Worm (Caenorhabditis elegans) whole organism, young adult: Measurements from ENCODE around the gene M01G5.1.

Experiments
- B0019.2 ChIP-seq: fragments of 200-800 bp; sonication (Bioruptor generic); conservative IDR thresholded peaks from 2 replicates; pipeline ENCODE4 v1.3.6; 2022; ENCODE audit warnings: missing genetic modification reagents, missing genetic modification characterization, missing compliant biosample characterization
- C17E4.6 ChIP-seq: fragments of 200-800 bp; sonication (Bioruptor generic); IDR thresholded peaks from 2 replicates; pipeline ENCODE4 v1.3.6; 2022; ENCODE audit warnings: missing genetic modification reagents, missing genetic modification characterization, missing compliant biosample characterization
- F22D6.2 ChIP-seq: sonication (generic microtip); optimal IDR thresholded peaks from 2 replicates; lab custom pipeline; 2016; ENCODE audit warnings: mild to moderate bottlenecking, missing genetic modification characterization, missing compliant biosample characterization
- K11D2.4 ChIP-seq: fragments of 200-800 bp; sonication (Bioruptor generic); IDR thresholded peaks from 2 replicates; pipeline ENCODE4 v1.3.6; 2022; ENCODE audit warnings: missing genetic modification reagents, missing genetic modification characterization, missing compliant biosample characterization
- T26A5.8 ChIP-seq: sonication (generic microtip); optimal IDR thresholded peaks from 2 replicates; lab custom pipeline; 2016; ENCODE audit warnings: missing genetic modification characterization, missing compliant biosample characterization
- Y53G8AR.9 ChIP-seq: fragments of 200-800 bp; sonication (Bioruptor generic); conservative IDR thresholded peaks from 2 replicates; pipeline ENCODE4 v1.3.6; 2022; ENCODE audit warnings: missing genetic modification reagents, missing genetic modification characterization, missing compliant biosample characterization
- Y67H2A.10 ChIP-seq: fragments of 200-800 bp; sonication (Bioruptor generic); conservative IDR thresholded peaks from 2 replicates; pipeline ENCODE4 v1.3.6; 2022; ENCODE audit warnings: missing genetic modification reagents, missing genetic modification characterization, missing compliant biosample characterization
- Y79H2A.3 ChIP-seq: fragments of 200-800 bp; sonication (Bioruptor generic); conservative IDR thresholded peaks from 2 replicates; pipeline ENCODE4 v1.3.6; 2022; ENCODE audit warnings: missing genetic modification reagents, missing genetic modification characterization, missing compliant biosample characterization
- aptf-2 ChIP-seq: fragments of 200-800 bp; sonication (Bioruptor generic); conservative IDR thresholded peaks from 2 replicates; pipeline ENCODE4 v1.3.6; 2022; ENCODE audit warnings: missing genetic modification reagents, missing genetic modification characterization, missing compliant biosample characterization
- aptf-3 ChIP-seq: fragments of 200-800 bp; sonication (Bioruptor generic); IDR thresholded peaks from 2 replicates; pipeline ENCODE4 v1.3.6; 2022; ENCODE audit warnings: missing genetic modification characterization, missing compliant biosample characterization
- athp-1 ChIP-seq: sonication (generic microtip); optimal IDR thresholded peaks from 2 replicates; lab custom pipeline; 2017; ENCODE audit warnings: mild to moderate bottlenecking, missing genetic modification characterization, missing compliant biosample characterization
- attf-5 ChIP-seq: fragments of 200-800 bp; sonication (Bioruptor generic); optimal IDR thresholded peaks from 2 replicates; lab custom pipeline; 2018; ENCODE audit warnings: mild to moderate bottlenecking, missing genetic modification characterization, missing compliant biosample characterization
- bed-2 ChIP-seq: fragments of 200-800 bp; sonication (Bioruptor generic); IDR thresholded peaks from 2 replicates; pipeline ENCODE4 v1.3.6; 2022; ENCODE audit warnings: missing genetic modification reagents, missing genetic modification characterization, missing compliant biosample characterization
- ceh-27 ChIP-seq: fragments of 200-800 bp; sonication (Bioruptor generic); optimal IDR thresholded peaks from 2 replicates; lab custom pipeline; 2018; ENCODE audit warnings: mild to moderate bottlenecking, missing genetic modification characterization, moderate library complexity, missing compliant biosample characterization
- ceh-79 ChIP-seq: sonication (generic microtip); optimal IDR thresholded peaks from 2 replicates; lab custom pipeline; 2017; ENCODE audit warnings: mild to moderate bottlenecking, missing genetic modification characterization, missing compliant biosample characterization
- chd-7 ChIP-seq: sonication (generic microtip); optimal IDR thresholded peaks from 2 replicates; lab custom pipeline; 2016; ENCODE audit warnings: mild to moderate bottlenecking, missing genetic modification characterization, moderate library complexity, missing compliant biosample characterization
- dpff-1 ChIP-seq: sonication (generic microtip); optimal IDR thresholded peaks from 2 replicates; lab custom pipeline; 2017; ENCODE audit warnings: mild to moderate bottlenecking, missing genetic modification characterization, missing compliant biosample characterization
- dpl-1 ChIP-seq: fragments of 150-350 bp; optimal IDR thresholded peaks from 2 replicates; lab custom pipeline; 2014; ENCODE audit warnings: missing biosample characterization, missing genetic modification reagents, missing genetic modification characterization
- egl-18 ChIP-seq: fragments of 200-800 bp; sonication (Bioruptor generic); IDR thresholded peaks from 2 replicates; pipeline ENCODE4 v1.3.6; 2022; ENCODE audit warnings: missing genetic modification reagents, missing genetic modification characterization, missing compliant biosample characterization
- egl-44 ChIP-seq: fragments of 200-800 bp; sonication (Bioruptor generic); IDR thresholded peaks from 2 replicates; pipeline ENCODE4 v1.3.6; 2022; ENCODE audit warnings: missing genetic modification reagents, missing genetic modification characterization, missing compliant biosample characterization
- egrh-3 ChIP-seq: fragments of 200-800 bp; sonication (Bioruptor generic); IDR thresholded peaks from 2 replicates; pipeline ENCODE4 v1.3.6; 2022; ENCODE audit warnings: missing genetic modification reagents, missing genetic modification characterization, missing compliant biosample characterization
- hlh-26 ChIP-seq: fragments of 200-800 bp; sonication (Bioruptor generic); conservative IDR thresholded peaks from 2 replicates; pipeline ENCODE4 v1.3.6; 2022; ENCODE audit warnings: missing genetic modification reagents, missing genetic modification characterization, missing compliant biosample characterization
- hmg-20 ChIP-seq: fragments of 200-800 bp; sonication (Bioruptor generic); IDR thresholded peaks from 2 replicates; pipeline ENCODE4 v1.3.6; 2022; ENCODE audit warnings: missing genetic modification reagents, missing genetic modification characterization, missing compliant biosample characterization
- hsf-1 ChIP-seq: fragments of 200-800 bp; sonication (Bioruptor generic); IDR thresholded peaks from 2 replicates; pipeline ENCODE4 v1.3.6; 2022; ENCODE audit warnings: missing genetic modification reagents, missing genetic modification characterization, missing compliant biosample characterization
- let-607 ChIP-seq, 2 experiments: fragments of 200-800 bp in 1 of 2; sonication (Bioruptor generic) in 1 of 2; sonication (generic microtip) in 1 of 2; optimal IDR thresholded peaks; 2 replicates each; lab custom pipeline; 2016 to 2018; ENCODE audit warnings: mild to moderate bottlenecking in 2 of 2, missing compliant biosample characterization in 2 of 2, missing genetic modification characterization in 2 of 2, moderate library complexity in 2 of 2, missing genotype in 1 of 2
- lin-35 ChIP-seq, 3 experiments: fragments of 150-350 bp in 2 of 3; sonication (generic microtip) in 1 of 3; optimal IDR thresholded peaks; 2 replicates each; lab custom pipeline; 2014 to 2018; ENCODE audit warnings: missing biosample characterization in 3 of 3, missing genetic modification characterization in 3 of 3, missing genetic modification reagents in 3 of 3
- lin-40 ChIP-seq: sonication (generic microtip); optimal IDR thresholded peaks from 2 replicates; lab custom pipeline; 2016; ENCODE audit warnings: missing genetic modification characterization, mild to moderate bottlenecking, missing compliant biosample characterization, missing genotype, missing genetic modification reagents
- lsl-1 ChIP-seq: fragments of 200-800 bp; sonication (Bioruptor generic); optimal IDR thresholded peaks from 2 replicates; lab custom pipeline; 2018; ENCODE audit warnings: mild to moderate bottlenecking, missing genetic modification characterization, moderate library complexity, missing compliant biosample characterization
- lsy-27 ChIP-seq: sonication (generic microtip); optimal IDR thresholded peaks from 2 replicates; lab custom pipeline; 2017; ENCODE audit warnings: missing genetic modification characterization, mild to moderate bottlenecking, missing compliant biosample characterization, antibody characterized with exemption, missing genotype, borderline replicate concordance; ENCODE audit not compliant: insufficient read depth
- mes-4 ChIP-seq: sonication (generic microtip); optimal IDR thresholded peaks from 2 replicates; lab custom pipeline; 2016; ENCODE audit warnings: missing genotype, missing genetic modification characterization, missing compliant biosample characterization
- nfyb-1 ChIP-seq: fragments of 200-800 bp; sonication (Bioruptor generic); IDR thresholded peaks from 2 replicates; pipeline ENCODE4 v1.3.6; 2022; ENCODE audit warnings: missing genetic modification reagents, missing genetic modification characterization, missing compliant biosample characterization
- nhr-120 ChIP-seq: fragments of 200-800 bp; sonication (Bioruptor generic); IDR thresholded peaks from 2 replicates; pipeline ENCODE4 v1.3.6; 2022; ENCODE audit warnings: missing genetic modification characterization, missing compliant biosample characterization
- nhr-179 ChIP-seq: sonication (generic microtip); optimal IDR thresholded peaks from 2 replicates; lab custom pipeline; 2016; ENCODE audit warnings: mild to moderate bottlenecking, missing genetic modification characterization, missing compliant biosample characterization
- pha-4 ChIP-seq: fragments of 150-350 bp; sonication (generic microtip); optimal IDR thresholded peaks from 2 replicates; lab custom pipeline; 2014; ENCODE audit warnings: missing biosample characterization, missing genetic modification reagents, missing genetic modification characterization
- snpc-1.1 ChIP-seq: sonication (generic microtip); optimal IDR thresholded peaks from 2 replicates; lab custom pipeline; 2017; ENCODE audit warnings: missing genetic modification characterization, mild to moderate bottlenecking, missing compliant biosample characterization, antibody characterized with exemption, moderate library complexity, missing genotype, missing genetic modification reagents; ENCODE audit not compliant: insufficient read depth
- snpc-1.3 ChIP-seq: sonication (generic microtip); optimal IDR thresholded peaks from 2 replicates; lab custom pipeline; 2017; ENCODE audit warnings: missing genetic modification characterization, mild to moderate bottlenecking, missing compliant biosample characterization, antibody characterized with exemption, moderate library complexity, missing genotype, missing genetic modification reagents; ENCODE audit not compliant: insufficient read depth
- snpc-3.4 ChIP-seq: sonication (generic microtip); optimal IDR thresholded peaks from 2 replicates; lab custom pipeline; 2017; ENCODE audit warnings: missing genetic modification characterization, mild to moderate bottlenecking, missing compliant biosample characterization, antibody characterized with exemption, moderate library complexity, missing genotype, missing genetic modification reagents
- tlf-1 ChIP-seq: fragments of 200-800 bp; sonication (Bioruptor generic); optimal IDR thresholded peaks from 2 replicates; lab custom pipeline; 2018; ENCODE audit warnings: mild to moderate bottlenecking, missing genetic modification characterization, missing compliant biosample characterization
- zfh-2 ChIP-seq: fragments of 200-800 bp; sonication (Bioruptor generic); conservative IDR thresholded peaks from 2 replicates; pipeline ENCODE4 v1.3.6; 2022; ENCODE audit warnings: missing genetic modification reagents, missing genetic modification characterization, missing compliant biosample characterization
- ztf-18 ChIP-seq: sonication (generic microtip); optimal IDR thresholded peaks from 2 replicates; lab custom pipeline; 2016; ENCODE audit warnings: missing genotype, mild to moderate bottlenecking, missing genetic modification characterization, missing compliant biosample characterization
- ztf-22 ChIP-seq: fragments of 200-800 bp; sonication (Bioruptor generic); optimal IDR thresholded peaks from 2 replicates; lab custom pipeline; 2018; ENCODE audit warnings: mild to moderate bottlenecking, missing genetic modification characterization, moderate library complexity, missing compliant biosample characterization
- ztf-3 ChIP-seq: fragments of 200-800 bp; sonication (Bioruptor generic); optimal IDR thresholded peaks from 2 replicates; lab custom pipeline; 2018; ENCODE audit warnings: mild to moderate bottlenecking, missing genetic modification characterization, missing compliant biosample characterization

Gene M01G5.1

DNA sequence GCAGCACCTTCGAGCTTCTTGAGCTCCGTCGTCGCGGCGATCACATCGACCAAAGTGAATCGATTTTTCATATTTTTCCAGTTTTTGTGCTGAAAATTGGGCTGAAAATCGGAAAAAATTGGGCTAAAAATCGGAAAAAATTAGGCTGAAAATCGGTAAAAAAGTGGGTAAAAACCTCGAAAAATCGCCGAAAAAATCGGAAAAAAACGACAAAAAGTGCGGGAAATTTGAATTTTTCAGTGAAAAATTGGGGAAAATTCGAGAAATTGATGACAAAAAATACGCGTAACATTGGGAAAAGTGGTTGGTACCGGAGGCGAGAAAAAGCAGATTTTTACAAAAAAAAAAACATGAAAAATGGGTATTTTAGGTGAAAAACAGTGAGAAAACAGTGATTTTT, 12.8 kb upstream of the M01G5.1 start, which contains the start of gene Y82E9BR.18:
Gene Y82E9BR.18, minus strand, starts transcription at position 101 of the 400 bp plus-strand sequence.
- TF ChIP-seq Y53G8AR.9 (GFP tag; lab: Robert Waterston, UW) (no peak), hsf-1 (GFP tag; lab: Robert Waterston, UW) (no peak), hmg-20 (GFP tag; lab: Robert Waterston, UW) (no peak), F22D6.2 (tag; lab: Kevin White, UChicago) (no peak), ztf-18 (tag; lab: Kevin White, UChicago) (no peak), egl-44 (GFP tag; lab: Robert Waterston, UW) (no peak), dpff-1 (tag; lab: Kevin White, UChicago) (no peak), tlf-1 (no peak), B0019.2 (GFP tag; lab: Robert Waterston, UW) (no peak), let-607 (tag; optimal IDR thresholded peaks at IDR 0.05; lab: Kevin White, UChicago) (no peak), K11D2.4 (GFP tag; lab: Robert Waterston, UW) (no peak)

DNA sequence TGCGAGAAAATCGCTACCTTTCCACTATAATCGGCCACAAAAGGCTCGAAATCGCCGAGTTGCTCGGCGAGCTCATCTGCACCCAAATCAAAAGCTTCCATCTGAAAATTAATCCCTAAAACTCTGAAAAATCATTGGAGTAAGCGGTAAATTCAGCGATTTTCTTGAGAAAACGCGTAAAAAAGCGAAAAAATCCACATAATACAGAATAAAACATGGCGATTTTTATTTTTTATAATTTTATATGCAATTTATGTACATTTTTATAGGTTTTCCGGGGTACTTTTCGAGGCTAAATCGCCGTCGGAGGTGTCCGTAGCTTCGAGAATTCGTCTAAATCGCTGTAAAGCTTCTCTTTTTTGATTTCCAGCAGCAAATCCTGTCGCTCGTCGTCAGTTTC, 971 bp upstream of the M01G5.1 start, which contains the start of gene Y82E9BR.19:
Gene Y82E9BR.19, minus strand, starts transcription at position 101 of the 400 bp plus-strand sequence.
- no peak for TF ChIP-seq chd-7 (tag; lab: Kevin White, UChicago)
- TF ChIP-seq B0019.2 (GFP tag; lab: Robert Waterston, UW) = no peak
- no peak for TF ChIP-seq hsf-1 (GFP tag; lab: Robert Waterston, UW)
- TF ChIP-seq lin-35 (GFP tag; optimal IDR thresholded peaks at IDR 0.05; lab: Kevin White, UChicago) = no peak
- no peak for TF ChIP-seq Y79H2A.3 (GFP tag; lab: Robert Waterston, UW)
- no peak for TF ChIP-seq nhr-179 (tag; lab: Kevin White, UChicago)
- TF ChIP-seq lsl-1 (GFP tag; lab: Kevin White, UChicago) = no peak
- no peak for TF ChIP-seq ceh-27
- TF ChIP-seq T26A5.8 (tag; lab: Kevin White, UChicago) = no peak

DNA sequence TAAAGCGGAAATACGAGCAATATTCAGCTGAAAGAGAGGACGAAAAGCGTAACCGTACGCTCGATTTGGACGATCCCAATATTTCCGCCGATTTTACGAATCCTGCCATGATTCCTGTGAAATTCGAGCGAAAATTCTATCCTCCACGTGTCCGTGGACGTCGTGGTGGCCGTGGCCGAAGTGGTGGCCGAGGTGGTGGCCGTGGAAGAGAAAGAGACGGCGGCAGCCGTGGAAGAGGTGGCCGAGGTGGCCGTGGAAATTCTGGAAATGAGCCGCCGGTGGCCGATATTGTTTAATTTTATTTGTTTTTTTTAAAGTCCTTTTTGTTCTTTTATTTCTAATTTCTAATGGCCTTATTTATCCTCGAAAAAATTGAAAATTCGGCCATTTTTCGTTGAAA, 12.0 kb downstream of the M01G5.1 start:
- no peak for TF ChIP-seq C17E4.6 (GFP tag; lab: Robert Waterston, UW)
- TF ChIP-seq egrh-3 (GFP tag; lab: Robert Waterston, UW) = peak; percentile 44; the same call in 1 of the 2 replicates
- TF ChIP-seq zfh-2 = peak; percentile 74
- TF ChIP-seq egl-18 = no peak
- TF ChIP-seq nhr-120 = no peak

DNA sequence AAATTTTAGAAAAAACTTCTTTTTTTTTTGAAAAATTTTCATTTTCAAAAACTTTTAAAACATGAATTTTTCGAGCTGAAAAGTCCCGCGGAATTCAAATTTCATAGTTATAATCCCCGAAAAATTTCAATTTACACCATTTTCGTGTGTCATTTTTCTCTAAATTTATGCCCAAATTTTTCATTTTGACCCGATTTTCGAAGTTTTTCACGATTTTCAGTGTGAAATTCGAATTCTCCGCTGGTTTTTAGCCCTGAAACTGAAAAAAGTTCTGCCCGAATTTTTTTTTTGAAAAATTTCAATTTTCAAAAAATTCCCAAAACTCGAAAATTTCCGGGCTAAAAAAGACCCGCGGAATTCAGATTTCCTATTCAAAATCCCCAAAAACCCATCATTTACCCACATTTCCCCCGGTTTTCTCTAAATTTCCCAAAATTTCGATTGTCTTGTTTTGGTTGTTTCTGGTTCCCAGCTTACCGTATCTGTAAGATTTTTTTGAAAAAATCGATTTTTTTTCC, 12.6 kb downstream of the M01G5.1 start:
- TF ChIP-seq nfyb-1 (GFP tag; lab: Robert Waterston, UW) (no peak; the same call in 1 of the 2 replicates), snpc-3.4 (tag; lab: Kevin White, UChicago) (no peak), T26A5.8 (tag; lab: Kevin White, UChicago) (no peak), bed-2 (GFP tag; lab: Robert Waterston, UW) (no peak), snpc-1.1 (tag; lab: Kevin White, UChicago) (no peak), lin-40 (tag; lab: Kevin White, UChicago) (no peak), attf-5 (GFP tag; lab: Kevin White, UChicago) (peak; percentile 28), dpl-1 (GFP tag; lab: Kevin White, UChicago) (no peak), ztf-3 (GFP tag; lab: Kevin White, UChicago) (no peak), mes-4 (tag; lab: Kevin White, UChicago) (no peak), pha-4 (tag; lab: Kevin White, UChicago) (no peak), tlf-1 (no peak), Y79H2A.3 (GFP tag; lab: Robert Waterston, UW) (peak; percentile 57; the same call in 1 of the 2 replicates), aptf-2 (GFP tag; lab: Robert Waterston, UW) (no peak), egl-44 (GFP tag; lab: Robert Waterston, UW) (no peak), ztf-18 (tag; lab: Kevin White, UChicago) (no peak), hlh-26 (GFP tag; lab: Robert Waterston, UW) (no peak), athp-1 (tag; lab: Kevin White, UChicago) (peak; percentile 61), aptf-3 (GFP tag; lab: Robert Waterston, UW) (no peak), ceh-79 (tag; lab: Kevin White, UChicago) (no peak), lsy-27 (tag; lab: Kevin White, UChicago) (no peak), snpc-1.3 (tag; lab: Kevin White, UChicago) (no peak), Y67H2A.10 (GFP tag; lab: Robert Waterston, UW) (no peak; the same call in 1 of the 2 replicates), ztf-22 (GFP tag; lab: Kevin White, UChicago) (no peak)
